Fruit fly (Drosophila melanogaster) whole organism, pupa: ENCODE measurements around the gene Sem1.

Source experiments
- CG10348 ChIP-seq: fragments of 200-800 bp; sonication (Bioruptor generic); IDR thresholded peaks from 2 replicates; pipeline ENCODE4 v1.3.6; 2022; ENCODE audit warnings: missing biosample characterization, missing genetic modification characterization
- CG12605 ChIP-seq: fragments of 200-800 bp; sonication (Bioruptor generic); IDR thresholded peaks from 2 replicates; pipeline ENCODE4 v1.3.6; 2022; ENCODE audit warnings: missing biosample characterization, missing genetic modification characterization
- CG13204 ChIP-seq: fragments of 200-800 bp; sonication (Bioruptor generic); optimal IDR thresholded peaks from 2 replicates; lab custom pipeline; 2018; ENCODE audit warnings: missing biosample characterization, mild to moderate bottlenecking, missing genetic modification characterization, moderate library complexity
- CG14655 ChIP-seq: fragments of 200-800 bp; sonication (Bioruptor generic); optimal IDR thresholded peaks from 3 replicates; lab custom pipeline; 2017; ENCODE audit warnings: mild to moderate bottlenecking, missing biosample characterization, missing genetic modification reagents, missing genetic modification characterization
- CG15710 ChIP-seq: fragments of 200-800 bp; sonication (Bioruptor generic); optimal IDR thresholded peaks from 2 replicates; lab custom pipeline; 2018; ENCODE audit warnings: missing biosample characterization, mild to moderate bottlenecking, missing genetic modification characterization, moderate library complexity
- CG17806 ChIP-seq: fragments of 200-800 bp; sonication (Bioruptor generic); optimal IDR thresholded peaks from 2 replicates; lab custom pipeline; 2018; ENCODE audit warnings: missing biosample characterization, mild to moderate bottlenecking, missing genetic modification characterization, moderate library complexity
- CG32121 ChIP-seq: fragments of 200-800 bp; sonication (Bioruptor generic); IDR thresholded peaks from 2 replicates; pipeline ENCODE4 v1.3.6; 2022; ENCODE audit warnings: missing biosample characterization, missing genetic modification characterization
- CG34367 ChIP-seq: fragments of 200-800 bp; sonication (Bioruptor generic); optimal IDR thresholded peaks from 2 replicates; lab custom pipeline; 2018; ENCODE audit warnings: missing biosample characterization, mild to moderate bottlenecking, missing genetic modification characterization
- CG4496 ChIP-seq: fragments of 200-800 bp; sonication (Bioruptor generic); IDR thresholded peaks from 3 replicates; pipeline ENCODE4 v1.3.6; 2022; ENCODE audit warnings: missing biosample characterization, missing genetic modification characterization
- CG8159 ChIP-seq: fragments of 200-800 bp; sonication (Bioruptor generic); optimal IDR thresholded peaks from 3 replicates; lab custom pipeline; 2018; ENCODE audit warnings: missing biosample characterization, mild to moderate bottlenecking, missing genetic modification characterization, moderate library complexity
- CG8301 ChIP-seq: fragments of 200-800 bp; sonication (Bioruptor generic); optimal IDR thresholded peaks from 2 replicates; lab custom pipeline; 2018; ENCODE audit warnings: missing biosample characterization, mild to moderate bottlenecking, missing genetic modification characterization
- CG9948 ChIP-seq: fragments of 200-800 bp; sonication (Bioruptor generic); optimal IDR thresholded peaks from 2 replicates; lab custom pipeline; 2018; ENCODE audit warnings: missing biosample characterization, mild to moderate bottlenecking, missing genetic modification characterization, moderate library complexity
- D1 ChIP-seq: fragments of 200-800 bp; sonication (Bioruptor generic); optimal IDR thresholded peaks from 2 replicates; lab custom pipeline; 2018; ENCODE audit warnings: missing biosample characterization, mild to moderate bottlenecking, missing genetic modification characterization, moderate library complexity
- EcR ChIP-seq: fragments of 200-800 bp; sonication (Bioruptor generic); optimal IDR thresholded peaks from 3 replicates; lab custom pipeline; 2019; ENCODE audit warnings: missing biosample characterization, missing genetic modification characterization, mild to moderate bottlenecking, moderate library complexity, missing genetic modification reagents
- Ets98B ChIP-seq: fragments of 200-800 bp; sonication (Bioruptor generic); IDR thresholded peaks from 2 replicates; pipeline ENCODE4 v1.3.6; 2022; ENCODE audit warnings: missing biosample characterization, missing genetic modification characterization
- Pif1A ChIP-seq: fragments of 200-800 bp; sonication (Bioruptor generic); optimal IDR thresholded peaks from 3 replicates; lab custom pipeline; 2016; ENCODE audit warnings: missing biosample characterization, missing genetic modification characterization
- Pif1B ChIP-seq: fragments of 200-800 bp; sonication (Bioruptor generic); optimal IDR thresholded peaks from 3 replicates; lab custom pipeline; 2016; ENCODE audit warnings: missing biosample characterization, missing genetic modification characterization
- Snoo ChIP-seq: fragments of 200-800 bp; sonication (Bioruptor generic); optimal IDR thresholded peaks from 3 replicates; lab custom pipeline; 2017; ENCODE audit warnings: missing biosample characterization, mild to moderate bottlenecking, missing genetic modification characterization, inconsistent platforms
- fd96Ca ChIP-seq: fragments of 200-800 bp; sonication (Bioruptor generic); IDR thresholded peaks from 3 replicates; pipeline ENCODE4 v1.3.6; 2022; ENCODE audit warnings: missing biosample characterization, missing genetic modification characterization
- gl ChIP-seq: fragments of 200-800 bp; sonication (Bioruptor generic); optimal IDR thresholded peaks from 2 replicates; lab custom pipeline; 2018; ENCODE audit warnings: missing biosample characterization, mild to moderate bottlenecking, missing genetic modification characterization
- rn ChIP-seq: fragments of 200-800 bp; sonication (Bioruptor generic); IDR thresholded peaks from 2 replicates; pipeline ENCODE4 v1.3.6; 2022; ENCODE audit warnings: missing biosample characterization, missing genetic modification characterization

The Sem1 gene

dm6 chr2L:7026988-7027908 lies 36.5 kb upstream of the Sem1 start, which contains the start of the genes CG31908 and MME1:
TSS of gene CG31908 (minus strand) at chr2L:7027389.
TSS of gene MME1 (plus strand) at chr2L:7027526.
- peak; percentile 35 for TF ChIP-seq Pif1A (GFP tag; lab: Kevin White, UChicago)
- no peak for TF ChIP-seq CG13204 (GFP tag; lab: Kevin White, UChicago)
- peak; percentile 2 for TF ChIP-seq EcR
- no peak for TF ChIP-seq gl (tag; lab: Kevin White, UChicago)
- TF ChIP-seq CG4496 (GFP tag; lab: Robert Waterston, UW) = peak; percentile 42; the same call in 1 of the 3 replicates
- TF ChIP-seq CG9948 (tag; lab: Kevin White, UChicago) = peak; percentile 2
- TF ChIP-seq, all 21 proteins: peak for 4

- TF ChIP-seq fd96Ca (GFP tag; lab: Robert Waterston, UW) (no peak), CG4496 (GFP tag; lab: Robert Waterston, UW) (no peak), CG12605 (GFP tag; lab: Robert Waterston, UW) (no peak), CG17806 (no peak), CG15710 (tag; lab: Kevin White, UChicago) (no peak)
Measured at dm6 chr2L:7028440-7028839, 35.3 kb upstream of the Sem1 start.

- TF ChIP-seq Pif1B (GFP tag; lab: Kevin White, UChicago) = no peak
- TF ChIP-seq CG4496 (GFP tag; lab: Robert Waterston, UW) = no peak
- no peak for TF ChIP-seq rn (GFP tag; lab: Robert Waterston, UW)
- TF ChIP-seq EcR = no peak
- no peak for TF ChIP-seq CG8301 (tag; lab: Kevin White, UChicago)
- no peak for TF ChIP-seq CG12605 (GFP tag; lab: Robert Waterston, UW)
- TF ChIP-seq Pif1A (GFP tag; lab: Kevin White, UChicago) = no peak
- TF ChIP-seq CG34367 (tag; lab: Kevin White, UChicago) = no peak
- no peak for TF ChIP-seq Ets98B (GFP tag; lab: Robert Waterston, UW)
- no peak for TF ChIP-seq CG10348 (GFP tag; lab: Robert Waterston, UW)
- no peak for TF ChIP-seq fd96Ca (GFP tag; lab: Robert Waterston, UW)
- TF ChIP-seq CG14655 (GFP tag; lab: Kevin White, UChicago) = no peak
- TF ChIP-seq Snoo = no peak
- TF ChIP-seq CG17806 = no peak
- no peak for TF ChIP-seq CG9948 (tag; lab: Kevin White, UChicago)
- TF ChIP-seq, all 21 proteins: peak for 0
Measured at dm6 chr2L:7028990-7029389, 34.8 kb upstream of the Sem1 start.

dm6 chr2L:7032517-7032951 lies 31.3 kb upstream of the Sem1 start, which contains the start of the genes Rab30 and Caper:
TSS of gene Rab30 (minus strand) at chr2L:7032606.
TSS of gene Caper (plus strand) at chr2L:7032721.
- no peak for TF ChIP-seq CG13204 (GFP tag; lab: Kevin White, UChicago)
- TF ChIP-seq fd96Ca (GFP tag; lab: Robert Waterston, UW) = no peak; the same call in 2 of the 3 replicates
- TF ChIP-seq CG4496 (GFP tag; lab: Robert Waterston, UW) = peak; percentile 61
- TF ChIP-seq Ets98B (GFP tag; lab: Robert Waterston, UW) = peak; percentile 63
- TF ChIP-seq CG15710 (tag; lab: Kevin White, UChicago) = no peak
- 0 out of 2 replicates have a peak, but pooled peaks have one; percentile 16 for TF ChIP-seq CG10348 (GFP tag; lab: Robert Waterston, UW)
- no peak for TF ChIP-seq CG17806
- no peak for TF ChIP-seq CG12605 (GFP tag; lab: Robert Waterston, UW)
- TF ChIP-seq, all 21 proteins: peak for 3

- peak; percentile 80 for TF ChIP-seq gl (tag; lab: Kevin White, UChicago)
- TF ChIP-seq CG12605 (GFP tag; lab: Robert Waterston, UW) = peak; percentile 63
- peak; percentile 57 for TF ChIP-seq D1 (tag; lab: Kevin White, UChicago)
- no peak for TF ChIP-seq CG13204 (GFP tag; lab: Kevin White, UChicago)
- no peak for TF ChIP-seq rn (GFP tag; lab: Robert Waterston, UW)
- TF ChIP-seq CG17806 = peak; percentile 34
- TF ChIP-seq CG8301 (tag; lab: Kevin White, UChicago) = peak; percentile 56
- TF ChIP-seq Snoo = no peak
- no peak for TF ChIP-seq CG10348 (GFP tag; lab: Robert Waterston, UW)
- TF ChIP-seq CG8159 = no peak
- no peak for TF ChIP-seq Pif1B (GFP tag; lab: Kevin White, UChicago)
- TF ChIP-seq CG32121 (GFP tag; lab: Robert Waterston, UW) = peak; percentile 74
- TF ChIP-seq EcR = no peak
- TF ChIP-seq fd96Ca (GFP tag; lab: Robert Waterston, UW) = no peak; the same call in 2 of the 3 replicates
- TF ChIP-seq CG34367 (tag; lab: Kevin White, UChicago) = peak; percentile 52
- TF ChIP-seq Ets98B (GFP tag; lab: Robert Waterston, UW) = peak; percentile 71
- peak; percentile 65 for TF ChIP-seq Pif1A (GFP tag; lab: Kevin White, UChicago)
- peak; percentile 30 for TF ChIP-seq CG9948 (tag; lab: Kevin White, UChicago)
- no peak for TF ChIP-seq CG14655 (GFP tag; lab: Kevin White, UChicago)
- TF ChIP-seq CG4496 (GFP tag; lab: Robert Waterston, UW) = peak; percentile 68
- TF ChIP-seq CG15710 (tag; lab: Kevin White, UChicago) = peak; percentile 27
Measured at dm6 chr2L:7033100-7033675, 30.6 kb upstream of the Sem1 start.
